Worm (Caenorhabditis elegans) whole organism, young adult: Measurements from ENCODE around the gene math-3.

ENCODE experiments used
- B0019.2 ChIP-seq: fragments of 200-800 bp; sonication (Bioruptor generic); conservative IDR thresholded peaks from 2 replicates; pipeline ENCODE4 v1.3.6; 2022; ENCODE audit warnings: missing genetic modification reagents, missing genetic modification characterization, missing compliant biosample characterization
- B0336.3 ChIP-seq: fragments of 200-800 bp; sonication (Bioruptor generic); IDR thresholded peaks from 2 replicates; pipeline ENCODE4 v1.3.6; 2022; ENCODE audit warnings: missing genetic modification characterization, missing compliant biosample characterization
- F22D6.2 ChIP-seq: sonication (generic microtip); optimal IDR thresholded peaks from 2 replicates; lab custom pipeline; 2016; ENCODE audit warnings: mild to moderate bottlenecking, missing genetic modification characterization, missing compliant biosample characterization
- F39B2.1 ChIP-seq: fragments of 200-800 bp; sonication (Bioruptor generic); IDR thresholded peaks from 2 replicates; pipeline ENCODE4 v1.3.6; 2022; ENCODE audit warnings: missing genetic modification reagents, missing genetic modification characterization, missing compliant biosample characterization
- F49E8.2 ChIP-seq: sonication (generic microtip); optimal IDR thresholded peaks from 3 replicates; lab custom pipeline; 2017; ENCODE audit warnings: missing genetic modification characterization, mild to moderate bottlenecking, missing compliant biosample characterization, antibody characterized with exemption, moderate library complexity; ENCODE audit not compliant: insufficient read depth
- F55B11.4 ChIP-seq: sonication (generic microtip); optimal IDR thresholded peaks from 2 replicates; lab custom pipeline; 2016; ENCODE audit warnings: missing compliant biosample characterization, missing genetic modification characterization, borderline replicate concordance; ENCODE audit not compliant: insufficient read depth
- F57A8.1 ChIP-seq: fragments of 200-800 bp; sonication (Bioruptor generic); optimal IDR thresholded peaks from 2 replicates; lab custom pipeline; 2018; ENCODE audit warnings: mild to moderate bottlenecking, missing genetic modification characterization, moderate library complexity, missing compliant biosample characterization
- K12H6.12 ChIP-seq: fragments of 200-800 bp; sonication (Bioruptor generic); optimal IDR thresholded peaks from 2 replicates; lab custom pipeline; 2018; ENCODE audit warnings: mild to moderate bottlenecking, missing genetic modification characterization, missing compliant biosample characterization
- T07F8.4 ChIP-seq: sonication (generic microtip); optimal IDR thresholded peaks from 2 replicates; lab custom pipeline; 2016; ENCODE audit warnings: mild to moderate bottlenecking, missing genetic modification characterization, moderate library complexity, missing compliant biosample characterization
- Y56A3A.18 ChIP-seq: fragments of 200-800 bp; sonication (Bioruptor generic); IDR thresholded peaks from 2 replicates; pipeline ENCODE4 v1.3.6; 2022; ENCODE audit warnings: missing genetic modification reagents, missing genetic modification characterization, missing compliant biosample characterization
- Y67H2A.10 ChIP-seq: fragments of 200-800 bp; sonication (Bioruptor generic); conservative IDR thresholded peaks from 2 replicates; pipeline ENCODE4 v1.3.6; 2022; ENCODE audit warnings: missing genetic modification reagents, missing genetic modification characterization, missing compliant biosample characterization
- ama-1 ChIP-seq, 3 experiments: fragments of 150-350 bp in 1 of 3; sonication (generic microtip) in 2 of 3; optimal IDR thresholded peaks; 2 replicates each; lab custom pipeline; 2014 to 2018; ENCODE audit warnings: missing biosample characterization in 2 of 3, missing genetic modification characterization in 2 of 3, missing genetic modification reagents in 2 of 3
- aptf-2 ChIP-seq: fragments of 200-800 bp; sonication (Bioruptor generic); conservative IDR thresholded peaks from 2 replicates; pipeline ENCODE4 v1.3.6; 2022; ENCODE audit warnings: missing genetic modification reagents, missing genetic modification characterization, missing compliant biosample characterization
- aptf-3 ChIP-seq: fragments of 200-800 bp; sonication (Bioruptor generic); IDR thresholded peaks from 2 replicates; pipeline ENCODE4 v1.3.6; 2022; ENCODE audit warnings: missing genetic modification characterization, missing compliant biosample characterization
- bed-1 ChIP-seq: fragments of 200-800 bp; sonication (Bioruptor generic); IDR thresholded peaks from 2 replicates; pipeline ENCODE4 v1.3.6; 2022; ENCODE audit warnings: missing genetic modification reagents, missing genetic modification characterization, missing compliant biosample characterization
- ceh-40 ChIP-seq: fragments of 200-800 bp; sonication (Bioruptor generic); IDR thresholded peaks from 2 replicates; pipeline ENCODE4 v1.3.6; 2022; ENCODE audit warnings: missing genetic modification characterization, missing compliant biosample characterization
- ceh-58 ChIP-seq: fragments of 200-800 bp; sonication (Bioruptor generic); IDR thresholded peaks from 2 replicates; pipeline ENCODE4 v1.3.6; 2022; ENCODE audit warnings: missing genetic modification characterization, missing compliant biosample characterization
- ceh-79 ChIP-seq: sonication (generic microtip); optimal IDR thresholded peaks from 2 replicates; lab custom pipeline; 2017; ENCODE audit warnings: mild to moderate bottlenecking, missing genetic modification characterization, missing compliant biosample characterization
- ceh-91 ChIP-seq: fragments of 200-800 bp; sonication (Bioruptor generic); IDR thresholded peaks from 2 replicates; pipeline ENCODE4 v1.3.6; 2022; ENCODE audit warnings: missing genetic modification reagents, missing genetic modification characterization, missing compliant biosample characterization
- egrh-3 ChIP-seq: fragments of 200-800 bp; sonication (Bioruptor generic); IDR thresholded peaks from 2 replicates; pipeline ENCODE4 v1.3.6; 2022; ENCODE audit warnings: missing genetic modification reagents, missing genetic modification characterization, missing compliant biosample characterization
- ekl-4 ChIP-seq: fragments of 200-800 bp; sonication (Bioruptor generic); IDR thresholded peaks from 2 replicates; pipeline ENCODE4 v1.3.6; 2022; ENCODE audit warnings: missing genetic modification reagents, missing genetic modification characterization, missing compliant biosample characterization
- him-1 ChIP-seq: sonication (generic microtip); optimal IDR thresholded peaks from 2 replicates; lab custom pipeline; 2016; ENCODE audit warnings: missing genotype, missing genetic modification reagents, missing genetic modification characterization, missing compliant biosample characterization
- hlh-26 ChIP-seq: fragments of 200-800 bp; sonication (Bioruptor generic); conservative IDR thresholded peaks from 2 replicates; pipeline ENCODE4 v1.3.6; 2022; ENCODE audit warnings: missing genetic modification reagents, missing genetic modification characterization, missing compliant biosample characterization
- hmg-1.2 ChIP-seq: fragments of 200-800 bp; sonication (Bioruptor generic); IDR thresholded peaks from 2 replicates; pipeline ENCODE4 v1.3.6; 2022; ENCODE audit warnings: missing genetic modification reagents, missing genetic modification characterization, missing compliant biosample characterization
- nhr-27 ChIP-seq: fragments of 200-800 bp; sonication (Bioruptor generic); optimal IDR thresholded peaks from 2 replicates; lab custom pipeline; 2018; ENCODE audit warnings: mild to moderate bottlenecking, missing genetic modification characterization, moderate library complexity, missing compliant biosample characterization
- nhr-80 ChIP-seq: sonication (generic microtip); optimal IDR thresholded peaks from 2 replicates; lab custom pipeline; 2016; ENCODE audit warnings: missing genetic modification characterization, missing compliant biosample characterization
- nhr-90 ChIP-seq: sonication (generic microtip); optimal IDR thresholded peaks from 2 replicates; lab custom pipeline; 2016; ENCODE audit warnings: missing genotype, mild to moderate bottlenecking, missing genetic modification characterization, missing compliant biosample characterization
- repo-1 ChIP-seq: sonication (generic microtip); optimal IDR thresholded peaks from 2 replicates; lab custom pipeline; 2017; ENCODE audit warnings: mild to moderate bottlenecking, missing genetic modification characterization, missing compliant biosample characterization
- sptf-2 ChIP-seq: fragments of 200-800 bp; sonication (Bioruptor generic); optimal IDR thresholded peaks from 2 replicates; lab custom pipeline; 2018; ENCODE audit warnings: mild to moderate bottlenecking, missing genetic modification characterization, missing compliant biosample characterization
- unc-130 ChIP-seq: sonication (generic microtip); optimal IDR thresholded peaks from 2 replicates; lab custom pipeline; 2016; ENCODE audit warnings: missing genetic modification reagents, missing genetic modification characterization, missing compliant biosample characterization
- ztf-18 ChIP-seq: sonication (generic microtip); optimal IDR thresholded peaks from 2 replicates; lab custom pipeline; 2016; ENCODE audit warnings: missing genotype, mild to moderate bottlenecking, missing genetic modification characterization, missing compliant biosample characterization
- ztf-22 ChIP-seq: fragments of 200-800 bp; sonication (Bioruptor generic); optimal IDR thresholded peaks from 2 replicates; lab custom pipeline; 2018; ENCODE audit warnings: mild to moderate bottlenecking, missing genetic modification characterization, moderate library complexity, missing compliant biosample characterization

math-3 gene

DNA sequence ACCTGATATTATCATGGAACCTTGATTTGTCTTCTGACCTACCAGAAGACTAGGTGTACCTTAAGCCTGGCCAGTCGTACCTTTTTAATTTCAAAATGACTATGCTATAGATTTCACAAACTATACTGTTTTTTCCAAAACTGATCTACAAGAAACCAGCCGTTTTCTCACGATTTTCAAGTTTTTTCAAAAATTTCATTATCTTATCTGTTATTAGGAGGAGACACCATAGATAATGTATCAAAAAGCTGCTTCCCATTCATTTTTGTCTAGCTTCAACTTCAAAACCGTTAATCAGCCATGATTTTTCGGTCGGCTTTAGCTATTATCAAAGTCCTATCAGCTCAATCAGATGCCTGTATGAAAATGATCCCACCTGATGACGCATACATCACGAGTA is 29.4 kb upstream of the math-3 start, which contains the start of gene F36H5.12:
Gene F36H5.12, plus strand, starts transcription at position 301 of the 400 bp plus-strand sequence.
- TF ChIP-seq him-1 (no peak), nhr-80 (tag; lab: Kevin White, UChicago) (no peak), T07F8.4 (tag; lab: Kevin White, UChicago) (no peak), ama-1 (optimal IDR thresholded peaks at IDR 0.05; lab: Kevin White, UChicago) (no peak), ama-1 (GFP tag; optimal IDR thresholded peaks at IDR 0.05; lab: Kevin White, UChicago) (no peak), ceh-40 (GFP tag; lab: Robert Waterston, UW) (no peak), Y56A3A.18 (GFP tag; lab: Robert Waterston, UW) (no peak), sptf-2 (GFP tag; lab: Kevin White, UChicago) (no peak), F57A8.1 (GFP tag; lab: Kevin White, UChicago) (no peak), aptf-3 (GFP tag; lab: Robert Waterston, UW) (no peak), ekl-4 (GFP tag; lab: Robert Waterston, UW) (no peak), nhr-27 (tag; lab: Kevin White, UChicago) (no peak), nhr-90 (tag; lab: Kevin White, UChicago) (no peak), aptf-2 (GFP tag; lab: Robert Waterston, UW) (no peak)
- TF ChIP-seq, all 124 proteins: peak for 0

- TF ChIP-seq ceh-79 (no peak), F22D6.2 (tag; lab: Kevin White, UChicago) (no peak)
These were observed 27.7 kb upstream of the math-3 start, which contains the start of gene clec-19 for ce11 chrII:1744183-1744582. clec-19 (plus strand) TSS chrII:1744483.

DNA sequence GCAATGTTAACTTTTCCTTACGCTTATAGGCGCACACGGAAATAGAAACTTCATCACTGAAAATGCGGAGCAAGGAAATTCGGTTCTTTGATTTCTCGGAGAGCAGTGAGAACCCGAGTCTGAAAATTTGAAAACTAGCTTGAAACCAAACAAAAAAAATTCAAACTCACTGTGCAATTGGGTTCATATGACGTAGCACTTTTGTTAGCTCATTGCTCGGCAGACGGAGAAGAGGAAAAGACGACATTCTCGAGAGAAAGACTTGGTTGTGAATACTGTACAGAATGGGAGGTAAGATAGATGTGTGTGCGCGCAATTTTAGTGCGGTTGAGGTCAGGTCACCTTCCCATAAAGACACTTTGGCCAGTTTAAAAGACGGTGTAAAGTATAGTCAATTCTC is 21.5 kb upstream of the math-3 start, which contains the start of the genes F36H5.13 and F36H5.8:
Gene F36H5.13, minus strand, starts transcription at position 101 of the 400 bp plus-strand sequence.
Gene F36H5.8, minus strand, starts transcription at position 274 of the 400 bp plus-strand sequence.
- TF ChIP-seq nhr-80 (tag; lab: Kevin White, UChicago) (no peak), repo-1 (tag; lab: Kevin White, UChicago) (no peak), ekl-4 (GFP tag; lab: Robert Waterston, UW) (no peak)

DNA sequence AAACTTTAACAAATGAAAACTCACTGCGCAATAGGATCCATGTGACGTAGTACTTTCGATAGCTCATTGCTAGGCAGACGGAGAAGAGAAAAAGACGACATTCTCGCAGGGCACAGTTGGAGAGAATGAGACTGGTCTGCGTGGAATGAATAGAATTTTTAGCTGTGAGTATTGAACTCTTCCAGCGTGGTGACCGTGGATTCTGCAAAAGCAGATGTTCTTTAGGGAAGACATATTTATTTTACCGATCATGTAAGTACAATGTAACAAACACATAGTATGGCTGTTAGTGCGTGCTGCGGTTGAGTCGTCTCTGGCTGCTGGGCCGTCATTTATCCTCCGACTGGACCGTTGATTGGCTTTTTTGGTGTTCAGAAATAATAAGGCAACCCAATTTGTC is 18.9 kb upstream of the math-3 start, which contains the start of gene F36H5.9:
Gene F36H5.9, minus strand, starts transcription at position 101 of the 400 bp plus-strand sequence.
- TF ChIP-seq ztf-18 (tag; lab: Kevin White, UChicago) (no peak), nhr-80 (tag; lab: Kevin White, UChicago) (no peak), F55B11.4 (no peak), K12H6.12 (tag; lab: Kevin White, UChicago) (no peak), hmg-1.2 (GFP tag; lab: Robert Waterston, UW) (no peak), bed-1 (GFP tag; lab: Robert Waterston, UW) (no peak), ztf-22 (GFP tag; lab: Kevin White, UChicago) (no peak), unc-130 (no peak), sptf-2 (GFP tag; lab: Kevin White, UChicago) (no peak), F39B2.1 (GFP tag; lab: Robert Waterston, UW) (no peak), ceh-58 (GFP tag; lab: Robert Waterston, UW) (no peak), egrh-3 (no peak), B0336.3 (no peak), Y67H2A.10 (no peak), hlh-26 (no peak)

ce11 chrII:1756072-1756471 is 15.8 kb upstream of the math-3 start, which contains the start of gene F36H5.17:
F36H5.17 (minus strand) TSS chrII:1756172.
- TF ChIP-seq B0019.2 (GFP tag; lab: Robert Waterston, UW) (no peak), ceh-91 (no peak), F49E8.2 (tag; lab: Kevin White, UChicago) (no peak)
- TF ChIP-seq, all 124 proteins: peak for 0
